Fruit fly (Drosophila melanogaster) S2 (cell line): ENCODE measurements around the gene CG18586.

Source experiments
- CG8478 ChIP-seq: fragments of >200 bp; optimal IDR thresholded peaks from 2 replicates; lab custom pipeline; 2018
- CTCF ChIP-seq, 2 experiments: fragments of >200 bp; optimal IDR thresholded peaks; 2 replicates each; lab custom pipeline; 2018

DNA sequence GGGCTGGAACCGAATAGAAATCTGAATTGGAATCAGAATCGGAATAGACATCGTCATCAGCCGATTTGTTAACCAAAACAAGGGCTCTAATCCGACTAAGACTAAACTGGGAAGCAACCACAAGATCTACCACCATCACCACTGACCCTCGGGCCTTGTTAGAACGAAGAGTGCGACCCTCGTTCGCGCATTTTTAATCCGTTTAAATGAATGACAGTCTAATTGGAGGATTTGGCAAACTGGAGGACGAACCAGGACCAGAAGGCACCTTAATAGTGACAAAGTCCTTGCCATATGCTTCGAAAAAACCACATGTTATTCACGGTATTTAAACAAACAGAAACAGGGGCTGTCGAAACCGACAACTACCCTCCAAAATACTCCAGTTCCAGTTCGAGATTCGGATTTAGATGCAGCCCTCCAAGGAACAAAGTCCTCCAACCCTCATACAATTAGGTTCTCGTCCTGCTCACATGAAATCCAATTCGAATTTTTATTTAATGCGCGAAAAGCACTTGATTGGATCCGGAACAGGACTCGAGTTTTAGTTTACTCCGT lies 5.7 kb downstream of the CG18586 start:
- TF ChIP-seq CG8478 (lab: Kevin White, UChicago): no peak
- TF ChIP-seq CTCF (optimal IDR thresholded peaks at IDR 0.05; lab: Kevin White, UChicago): no peak
